Fruit fly (Drosophila melanogaster) whole organism, embryonic: ENCODE measurements around the gene CG43291.

Experiments used
- Blimp-1 ChIP-seq: fragments of 200-800 bp; sonication (Bioruptor generic); optimal IDR thresholded peaks from 3 replicates; lab custom pipeline; 2018; ENCODE audit warnings: missing biosample characterization, missing genetic modification characterization, mild to moderate bottlenecking, moderate library complexity, missing genetic modification reagents
- CG10147 ChIP-seq: fragments of 200-800 bp; sonication (Bioruptor generic); optimal IDR thresholded peaks from 2 replicates; lab custom pipeline; 2019; ENCODE audit warnings: missing biosample characterization, mild to moderate bottlenecking, missing genetic modification characterization, moderate library complexity
- CG11560 ChIP-seq: fragments of 200-800 bp; sonication (Bioruptor generic); IDR thresholded peaks from 3 replicates; pipeline ENCODE4 v1.3.6; 2022; ENCODE audit warnings: missing biosample characterization, missing genetic modification characterization
- CG12219 ChIP-seq: fragments of 200-800 bp; sonication (Bioruptor generic); optimal IDR thresholded peaks from 3 replicates; lab custom pipeline; 2018; ENCODE audit warnings: missing biosample characterization, mild to moderate bottlenecking, missing genetic modification characterization
- CG12391 ChIP-seq: fragments of 200-800 bp; sonication (Bioruptor generic); optimal IDR thresholded peaks from 3 replicates; lab custom pipeline; 2018; ENCODE audit warnings: missing biosample characterization, mild to moderate bottlenecking, missing genetic modification characterization, moderate library complexity
- CG12769 ChIP-seq: fragments of 200-800 bp; sonication (Bioruptor generic); optimal IDR thresholded peaks from 2 replicates; lab custom pipeline; 2019; ENCODE audit warnings: missing biosample characterization, mild to moderate bottlenecking, missing genetic modification characterization, moderate library complexity
- CG16863 ChIP-seq: fragments of 200-800 bp; sonication (Bioruptor generic); optimal IDR thresholded peaks from 3 replicates; lab custom pipeline; 2016; ENCODE audit warnings: missing biosample characterization, missing genetic modification characterization
- CG17328 ChIP-seq: fragments of 200-800 bp; sonication (Bioruptor generic); IDR thresholded peaks from 2 replicates; pipeline ENCODE4 v1.3.6; 2022; ENCODE audit warnings: missing biosample characterization, missing genetic modification characterization
- CG17568 ChIP-seq: fragments of 200-800 bp; sonication (Bioruptor generic); optimal IDR thresholded peaks from 2 replicates; lab custom pipeline; 2018; ENCODE audit warnings: missing biosample characterization, mild to moderate bottlenecking, missing genetic modification characterization, moderate library complexity
- CG17802 ChIP-seq: fragments of 200-800 bp; sonication (Bioruptor generic); optimal IDR thresholded peaks from 2 replicates; lab custom pipeline; 2018; ENCODE audit warnings: missing biosample characterization, mild to moderate bottlenecking, missing genetic modification characterization, moderate library complexity
- CG18476 ChIP-seq: fragments of 200-800 bp; sonication (Bioruptor generic); optimal IDR thresholded peaks from 2 replicates; lab custom pipeline; 2016; ENCODE audit warnings: missing biosample characterization, mild to moderate bottlenecking, missing genetic modification characterization
- CG2202 ChIP-seq: fragments of 200-800 bp; sonication (Bioruptor generic); optimal IDR thresholded peaks from 2 replicates; lab custom pipeline; 2018; ENCODE audit warnings: missing biosample characterization, mild to moderate bottlenecking, missing genetic modification characterization
- CG2875 ChIP-seq: fragments of 200-800 bp; sonication (Bioruptor generic); optimal IDR thresholded peaks from 2 replicates; lab custom pipeline; 2017; ENCODE audit warnings: missing biosample characterization, mild to moderate bottlenecking, missing genetic modification characterization, missing genetic modification reagents
- CG3065 ChIP-seq: fragments of 200-800 bp; sonication (Bioruptor generic); optimal IDR thresholded peaks from 2 replicates; lab custom pipeline; 2016; ENCODE audit warnings: missing biosample characterization, missing genetic modification characterization
- CG31224 ChIP-seq: fragments of 200-800 bp; sonication (Bioruptor generic); IDR thresholded peaks from 2 replicates; pipeline ENCODE4 v1.3.6; 2022; ENCODE audit warnings: missing biosample characterization, missing genetic modification characterization
- CG32532 ChIP-seq: fragments of 200-800 bp; sonication (Bioruptor generic); IDR thresholded peaks from 2 replicates; pipeline ENCODE4 v1.3.6; 2022; ENCODE audit warnings: missing biosample characterization, missing genetic modification characterization
- CG34224 ChIP-seq: fragments of 200-800 bp; sonication (Bioruptor generic); IDR thresholded peaks from 3 replicates; pipeline ENCODE4 v1.3.6; 2022; ENCODE audit warnings: missing biosample characterization, missing genetic modification characterization; ENCODE audit not compliant: partially characterized antibody
- CG4617 ChIP-seq: fragments of 200-800 bp; sonication (Bioruptor generic); optimal IDR thresholded peaks from 3 replicates; lab custom pipeline; 2016; ENCODE audit warnings: missing biosample characterization, missing genetic modification characterization, borderline replicate concordance
- CG6854 ChIP-seq: fragments of 200-800 bp; sonication (Bioruptor generic); optimal IDR thresholded peaks from 3 replicates; lab custom pipeline; 2017; ENCODE audit warnings: missing biosample characterization, mild to moderate bottlenecking, missing genetic modification characterization
- CG7987 ChIP-seq: fragments of 200-800 bp; sonication (Bioruptor generic); optimal IDR thresholded peaks from 2 replicates; lab custom pipeline; 2018; ENCODE audit warnings: missing biosample characterization, mild to moderate bottlenecking, missing genetic modification characterization, moderate library complexity
- CG8765 ChIP-seq: fragments of 200-800 bp; sonication (Bioruptor generic); IDR thresholded peaks from 2 replicates; pipeline ENCODE4 v1.3.6; 2022; ENCODE audit warnings: missing biosample characterization, missing genetic modification characterization
- CG9215 ChIP-seq: fragments of 200-800 bp; sonication (Bioruptor generic); IDR thresholded peaks from 2 replicates; pipeline ENCODE4 v1.3.6; 2022; ENCODE audit warnings: missing biosample characterization, missing genetic modification characterization
- Dbx ChIP-seq: fragments of 200-800 bp; sonication (Bioruptor generic); IDR thresholded peaks from 3 replicates; pipeline ENCODE4 v1.3.6; 2022; ENCODE audit warnings: missing biosample characterization, missing genetic modification characterization
- Deaf1 ChIP-seq: fragments of 200-800 bp; optimal IDR thresholded peaks from 3 replicates; lab custom pipeline; 2019; ENCODE audit warnings: missing biosample characterization, mild to moderate bottlenecking, missing genetic modification characterization, moderate library complexity
- Dip2 ChIP-seq: fragments of 200-800 bp; sonication (Bioruptor generic); IDR thresholded peaks from 2 replicates; pipeline ENCODE4 v1.3.6; 2022; ENCODE audit warnings: missing biosample characterization, missing genetic modification characterization
- H15 ChIP-seq: fragments of 200-800 bp; sonication (Bioruptor generic); IDR thresholded peaks from 3 replicates; pipeline ENCODE4 v1.3.6; 2022; ENCODE audit warnings: missing biosample characterization, missing genetic modification characterization
- MBD-R2 ChIP-seq: fragments of 200-800 bp; sonication (Bioruptor generic); IDR thresholded peaks from 2 replicates; pipeline ENCODE4 v1.3.6; 2022; ENCODE audit warnings: missing biosample characterization, missing genetic modification characterization
- bbx ChIP-seq: fragments of 200-800 bp; sonication (Bioruptor generic); IDR thresholded peaks from 2 replicates; pipeline ENCODE4 v1.3.6; 2022; ENCODE audit warnings: missing biosample characterization, missing genetic modification characterization; ENCODE audit not compliant: partially characterized antibody
- cas ChIP-seq: fragments of 200-800 bp; sonication (Bioruptor generic); IDR thresholded peaks from 2 replicates; pipeline ENCODE4 v1.3.6; 2022; ENCODE audit warnings: missing biosample characterization, missing genetic modification characterization
- chif ChIP-seq, 2 experiments: fragments of 200-800 bp; sonication (Bioruptor generic); optimal IDR thresholded peaks; 3 replicates each; lab custom pipeline; 2016; ENCODE audit warnings: missing biosample characterization in 2 of 2, missing genetic modification characterization in 2 of 2
- crp ChIP-seq, 2 experiments: fragments of 200-800 bp; sonication (Bioruptor generic); optimal IDR thresholded peaks; 2 replicates in 1 of 2; 3 replicates in 1 of 2; lab custom pipeline; 2017; ENCODE audit warnings: missing biosample characterization in 2 of 2, missing genetic modification characterization in 2 of 2, mild to moderate bottlenecking in 1 of 2, moderate library complexity in 1 of 2
- ems ChIP-seq: fragments of 200-800 bp; sonication (Bioruptor generic); optimal IDR thresholded peaks from 3 replicates; lab custom pipeline; 2016; ENCODE audit warnings: missing biosample characterization, missing genetic modification characterization
- gce ChIP-seq: fragments of 200-800 bp; sonication (Bioruptor generic); IDR thresholded peaks from 3 replicates; pipeline ENCODE4 v1.3.6; 2022; ENCODE audit warnings: missing biosample characterization, missing genetic modification characterization
- grau ChIP-seq: fragments of 200-800 bp; optimal IDR thresholded peaks from 3 replicates; lab custom pipeline; 2019; ENCODE audit warnings: missing biosample characterization, mild to moderate bottlenecking, missing genetic modification characterization, moderate library complexity
- gsb-n ChIP-seq: fragments of 200-800 bp; sonication (Bioruptor generic); optimal IDR thresholded peaks from 3 replicates; lab custom pipeline; 2018; ENCODE audit warnings: missing biosample characterization, mild to moderate bottlenecking, missing genetic modification characterization
- ken ChIP-seq: fragments of 200-800 bp; sonication (Bioruptor generic); IDR thresholded peaks from 3 replicates; pipeline ENCODE4 v1.3.6; 2022; ENCODE audit warnings: missing biosample characterization, missing genetic modification characterization
- lilli ChIP-seq: fragments of 200-800 bp; sonication (Bioruptor generic); optimal IDR thresholded peaks from 3 replicates; lab custom pipeline; 2016; ENCODE audit warnings: missing biosample characterization, missing genetic modification characterization
- lov ChIP-seq, 2 experiments: fragments of 200-800 bp in 1 of 2; fragments of >200 bp in 1 of 2; sonication (Bioruptor generic) in 1 of 2; IDR thresholded peaks in 1 of 2; optimal IDR thresholded peaks in 1 of 2; 2 replicates in 1 of 2; 3 replicates in 1 of 2; pipeline versions ENCODE4 v1.3.6 to Lab custom; 2017 to 2022; ENCODE audit warnings: missing biosample characterization in 1 of 2, missing genetic modification characterization in 1 of 2
- maf-S ChIP-seq: fragments of 200-800 bp; sonication (Bioruptor generic); optimal IDR thresholded peaks from 2 replicates; lab custom pipeline; 2016; ENCODE audit warnings: missing biosample characterization, missing genetic modification characterization
- onecut ChIP-seq: fragments of 200-800 bp; sonication (Bioruptor generic); IDR thresholded peaks from 2 replicates; pipeline ENCODE4 v1.3.6; 2022; ENCODE audit warnings: missing biosample characterization, missing genetic modification characterization
- p53 ChIP-seq: fragments of 200-800 bp; sonication (Bioruptor generic); optimal IDR thresholded peaks from 2 replicates; lab custom pipeline; 2016; ENCODE audit warnings: missing biosample characterization, missing genetic modification characterization
- pita ChIP-seq: fragments of 200-800 bp; sonication (Bioruptor generic); optimal IDR thresholded peaks from 2 replicates; lab custom pipeline; 2017; ENCODE audit warnings: missing biosample characterization, mild to moderate bottlenecking, missing genetic modification characterization
- repo ChIP-seq: fragments of 200-800 bp; sonication (Bioruptor generic); optimal IDR thresholded peaks from 2 replicates; lab custom pipeline; 2016; ENCODE audit warnings: missing biosample characterization, missing genetic modification characterization
- schlank ChIP-seq: fragments of 200-800 bp; sonication (Bioruptor generic); optimal IDR thresholded peaks from 2 replicates; lab custom pipeline; 2018; ENCODE audit warnings: missing biosample characterization, mild to moderate bottlenecking, missing genetic modification characterization
- shn ChIP-seq: fragments of 200-800 bp; sonication (Bioruptor generic); optimal IDR thresholded peaks from 3 replicates; lab custom pipeline; 2016; ENCODE audit warnings: missing biosample characterization, missing genetic modification characterization
- sug ChIP-seq: fragments of 200-800 bp; optimal IDR thresholded peaks from 2 replicates; lab custom pipeline; 2019; ENCODE audit warnings: missing biosample characterization, mild to moderate bottlenecking, missing genetic modification characterization, moderate library complexity
- tna ChIP-seq: fragments of 200-800 bp; sonication (Bioruptor generic); IDR thresholded peaks from 2 replicates; pipeline ENCODE4 v1.3.6; 2022; ENCODE audit warnings: missing biosample characterization, missing genetic modification characterization; ENCODE audit not compliant: partially characterized antibody
- trh ChIP-seq: fragments of 200-800 bp; sonication (Bioruptor generic); optimal IDR thresholded peaks from 2 replicates; lab custom pipeline; 2016; ENCODE audit warnings: missing biosample characterization, missing genetic modification characterization
- z ChIP-seq: fragments of 200-800 bp; sonication (Bioruptor generic); IDR thresholded peaks from 3 replicates; pipeline ENCODE4 v1.3.6; 2022; ENCODE audit warnings: missing biosample characterization, missing genetic modification characterization

Gene CG43291

dm6 chr3R:14285059-14285953 lies 40.8 kb upstream of the CG43291 start (continued):
- TF ChIP-seq CG17802 (tag; lab: Kevin White, UChicago) (no peak), ems (no peak), MBD-R2 (GFP tag; lab: Robert Waterston, UW) (no peak), crp (GFP tag; optimal IDR thresholded peaks at IDR 0.05; lab: Kevin White, UChicago) (no peak), CG10147 (GFP tag; lab: Kevin White, UChicago) (peak; percentile 25), trh (GFP tag; lab: Kevin White, UChicago) (peak; percentile 10), chif (GFP tag; optimal IDR thresholded peaks at IDR 0.05; lab: Kevin White, UChicago) (no peak), shn (GFP tag; lab: Kevin White, UChicago) (no peak), CG4617 (no peak), tna (no peak), Deaf1 (tag; lab: Kevin White, UChicago) (peak; percentile 29), grau (tag; lab: Kevin White, UChicago) (peak; percentile 89), CG8765 (GFP tag; lab: Robert Waterston, UW) (no peak), z (GFP tag; lab: Robert Waterston, UW) (no peak), Dip2 (no peak), gsb-n (tag; lab: Kevin White, UChicago) (peak; percentile 19), CG6854 (GFP tag; lab: Kevin White, UChicago) (peak; percentile 13), CG11560 (tag; lab: Robert Waterston, UW) (no peak), CG16863 (GFP tag; lab: Kevin White, UChicago) (no peak), gce (GFP tag; lab: Robert Waterston, UW) (no peak), pita (GFP tag; lab: Kevin White, UChicago) (no peak), repo (GFP tag; lab: Kevin White, UChicago) (no peak), schlank (no peak), Dbx (GFP tag; lab: Robert Waterston, UW) (no peak), lilli (peak; percentile 40), CG17568 (GFP tag; lab: Kevin White, UChicago) (peak; percentile 3), CG12219 (GFP tag; lab: Kevin White, UChicago) (no peak), Blimp-1 (GFP tag; lab: Kevin White, UChicago) (no peak), CG3065 (GFP tag; lab: Kevin White, UChicago) (no peak), lov (optimal IDR thresholded peaks at IDR 0.05; lab: Kevin White, UChicago) (no peak), lov (GFP tag; IDR thresholded peaks at IDR 0.05; lab: Robert Waterston, UW) (no peak), ken (no peak), CG34224 (GFP tag; lab: Robert Waterston, UW) (no peak), CG17328 (GFP tag; lab: Robert Waterston, UW) (no peak), H15 (GFP tag; lab: Robert Waterston, UW) (no peak), CG2875 (GFP tag; lab: Kevin White, UChicago) (no peak), maf-S (no peak), CG9215 (no peak), CG12769 (tag; lab: Kevin White, UChicago) (no peak), CG18476 (no peak), CG7987 (GFP tag; lab: Kevin White, UChicago) (peak; percentile 14), onecut (GFP tag; lab: Robert Waterston, UW) (peak; percentile 14; the same call in 1 of the 2 replicates), p53 (GFP tag; lab: Kevin White, UChicago) (no peak), CG31224 (GFP tag; lab: Robert Waterston, UW) (no peak), sug (tag; lab: Kevin White, UChicago) (peak; percentile 19), cas (GFP tag; lab: Robert Waterston, UW) (no peak), CG32532 (no peak), bbx (GFP tag; lab: Robert Waterston, UW) (no peak), CG12391 (no peak), CG2202 (tag; lab: Kevin White, UChicago) (no peak)
